Worm (Caenorhabditis elegans) whole organism, L4 larva: Measurements from ENCODE around the gene lin-29.

Source experiments
- F44E2.7 ChIP-seq: fragments of 200-800 bp; sonication (Bioruptor generic); IDR thresholded peaks from 2 replicates; pipeline ENCODE4 v2.1.2; 2022; ENCODE audit warnings: missing genetic modification characterization, missing compliant biosample characterization
- Y48G9A.11 ChIP-seq: fragments of 200-800 bp; sonication (Bioruptor generic); IDR thresholded peaks from 2 replicates; pipeline ENCODE4 v1.3.6; 2022; ENCODE audit warnings: missing genetic modification reagents, missing genetic modification characterization, missing compliant biosample characterization
- Y75B8A.6 ChIP-seq: fragments of 200-800 bp; sonication (Bioruptor generic); IDR thresholded peaks from 2 replicates; pipeline ENCODE4 v1.3.6; 2022; ENCODE audit warnings: missing genetic modification reagents, missing genetic modification characterization, missing compliant biosample characterization
- ZK546.5 ChIP-seq, 2 experiments: sonication (generic microtip); optimal IDR thresholded peaks; 2 replicates each; lab custom pipeline; 2017; ENCODE audit warnings: missing biosample characterization in 2 of 2, missing genetic modification characterization in 2 of 2
- ceh-28 ChIP-seq: fragments of 150-350 bp; optimal IDR thresholded peaks from 2 replicates; lab custom pipeline; 2014; ENCODE audit warnings: missing biosample characterization, missing genetic modification reagents, missing genetic modification characterization
- ceh-44 ChIP-seq: fragments of 200-800 bp; sonication (Bioruptor generic); IDR thresholded peaks from 2 replicates; pipeline ENCODE4 v1.3.6; 2022; ENCODE audit warnings: missing genetic modification reagents, missing genetic modification characterization, missing compliant biosample characterization
- ceh-62 ChIP-seq: sonication (generic microtip); optimal IDR thresholded peaks from 2 replicates; lab custom pipeline; 2017; ENCODE audit warnings: missing biosample characterization, missing genetic modification characterization
- ces-1 ChIP-seq: fragments of 150-350 bp; sonication (generic microtip); optimal IDR thresholded peaks from 4 replicates; lab custom pipeline; 2014; ENCODE audit warnings: missing biosample characterization, missing genetic modification reagents, missing genetic modification characterization
- ctbp-1 ChIP-seq: fragments of 200-800 bp; sonication (Bioruptor generic); IDR thresholded peaks from 2 replicates; pipeline ENCODE4 v1.3.6; 2022; ENCODE audit warnings: missing genetic modification reagents, missing genetic modification characterization, missing compliant biosample characterization
- daf-16 ChIP-seq, 3 experiments: sonication (generic microtip); optimal IDR thresholded peaks; 2 replicates each; lab custom pipeline; 2016 to 2017; ENCODE audit warnings: missing genetic modification characterization in 3 of 3, missing genetic modification reagents in 3 of 3, mild to moderate bottlenecking in 2 of 3, missing compliant biosample characterization in 2 of 3, missing biosample characterization in 1 of 3, moderate library complexity in 1 of 3
- dmd-6 ChIP-seq: fragments of 200-800 bp; sonication (Bioruptor generic); IDR thresholded peaks from 2 replicates; pipeline ENCODE4 v1.3.6; 2022; ENCODE audit warnings: missing genetic modification reagents, missing genetic modification characterization, missing compliant biosample characterization
- dmd-9 ChIP-seq: fragments of 200-800 bp; sonication (Bioruptor generic); IDR thresholded peaks from 2 replicates; pipeline ENCODE4 v1.3.6; 2022; ENCODE audit warnings: missing genetic modification reagents, missing genetic modification characterization, missing compliant biosample characterization
- dpl-1 ChIP-seq: fragments of 150-350 bp; optimal IDR thresholded peaks from 2 replicates; lab custom pipeline; 2014; ENCODE audit warnings: missing biosample characterization, missing genetic modification reagents, missing genetic modification characterization
- duxl-1 ChIP-seq: sonication (generic microtip); optimal IDR thresholded peaks from 2 replicates; lab custom pipeline; 2016; ENCODE audit warnings: mild to moderate bottlenecking, missing genetic modification characterization, moderate library complexity, missing compliant biosample characterization; ENCODE audit not compliant: poor library complexity
- egl-27 ChIP-seq: sonication (generic microtip); optimal IDR thresholded peaks from 3 replicates; lab custom pipeline; 2017; ENCODE audit warnings: missing biosample characterization, missing genetic modification reagents, missing genetic modification characterization
- egl-43 ChIP-seq: fragments of 200-800 bp; sonication (Bioruptor generic); IDR thresholded peaks from 2 replicates; pipeline ENCODE4 v1.3.6; 2022; ENCODE audit warnings: missing genetic modification reagents, missing genetic modification characterization, missing compliant biosample characterization
- hif-1 ChIP-seq, 2 experiments: sonication (generic microtip); optimal IDR thresholded peaks; 2 replicates each; lab custom pipeline; 2016 to 2017; ENCODE audit warnings: missing compliant biosample characterization in 2 of 2, missing genetic modification characterization in 2 of 2, missing genetic modification reagents in 2 of 2, missing genotype in 2 of 2, mild to moderate bottlenecking in 1 of 2
- hlh-11 ChIP-seq: fragments of 200-800 bp; sonication (Bioruptor generic); optimal IDR thresholded peaks from 2 replicates; lab custom pipeline; 2018; ENCODE audit warnings: mild to moderate bottlenecking, missing genetic modification characterization, missing compliant biosample characterization
- hlh-30 ChIP-seq: sonication (generic microtip); optimal IDR thresholded peaks from 2 replicates; lab custom pipeline; 2017; ENCODE audit warnings: antibody characterized with exemption, mild to moderate bottlenecking, missing genetic modification characterization, missing compliant biosample characterization; ENCODE audit not compliant: insufficient read depth
- hmg-1.1 ChIP-seq: fragments of 200-800 bp; sonication (Bioruptor generic); IDR thresholded peaks from 2 replicates; pipeline ENCODE4 v1.3.6; 2022; ENCODE audit warnings: missing genetic modification reagents, missing genetic modification characterization, missing compliant biosample characterization
- lim-7 ChIP-seq: fragments of 200-800 bp; sonication (Bioruptor generic); IDR thresholded peaks from 2 replicates; pipeline ENCODE4 v1.3.6; 2022; ENCODE audit warnings: missing genetic modification characterization, missing compliant biosample characterization
- lin-1 ChIP-seq: fragments of 200-800 bp; sonication (Bioruptor generic); IDR thresholded peaks from 2 replicates; pipeline ENCODE4 v1.3.6; 2022; ENCODE audit warnings: missing genetic modification reagents, missing genetic modification characterization, missing compliant biosample characterization
- lin-15B ChIP-seq: fragments of 150-350 bp; sonication (generic microtip); optimal IDR thresholded peaks from 3 replicates; lab custom pipeline; 2014; ENCODE audit warnings: missing biosample characterization, missing genetic modification characterization
- lin-39 ChIP-seq: fragments of 150-350 bp; optimal IDR thresholded peaks from 2 replicates; lab custom pipeline; 2014; ENCODE audit warnings: missing biosample characterization, missing genetic modification reagents, missing genetic modification characterization
- lsy-2 ChIP-seq, 2 experiments: fragments of 150-350 bp in 1 of 2; sonication (generic microtip) in 1 of 2; optimal IDR thresholded peaks; 2 replicates each; lab custom pipeline; 2014 to 2017; ENCODE audit warnings: missing biosample characterization in 2 of 2, missing genetic modification characterization in 2 of 2
- madf-5 ChIP-seq, 2 experiments: fragments of 200-800 bp; sonication (Bioruptor generic); IDR thresholded peaks; 2 replicates each; pipeline ENCODE4 v1.3.6; 2022; ENCODE audit warnings: missing compliant biosample characterization in 2 of 2, missing genetic modification characterization in 2 of 2
- nhr-111 ChIP-seq: fragments of 200-800 bp; sonication (Bioruptor generic); optimal IDR thresholded peaks from 2 replicates; lab custom pipeline; 2018; ENCODE audit warnings: mild to moderate bottlenecking, missing genetic modification characterization, missing compliant biosample characterization
- nhr-237 ChIP-seq: sonication (generic microtip); optimal IDR thresholded peaks from 2 replicates; lab custom pipeline; 2017; ENCODE audit warnings: missing biosample characterization, missing genetic modification characterization
- nhr-28 ChIP-seq: fragments of 150-350 bp; optimal IDR thresholded peaks from 2 replicates; lab custom pipeline; 2014; ENCODE audit warnings: missing biosample characterization, missing genetic modification characterization
- nhr-41 ChIP-seq: fragments of 200-800 bp; sonication (Bioruptor generic); IDR thresholded peaks from 2 replicates; pipeline ENCODE4 v1.3.6; 2022; ENCODE audit warnings: missing genetic modification reagents, missing genetic modification characterization, missing compliant biosample characterization
- nhr-42 ChIP-seq: fragments of 200-800 bp; sonication (Bioruptor generic); IDR thresholded peaks from 2 replicates; pipeline ENCODE4 v1.3.6; 2022; ENCODE audit warnings: missing genetic modification characterization, missing compliant biosample characterization
- nhr-76 ChIP-seq: fragments of 150-350 bp; optimal IDR thresholded peaks from 2 replicates; lab custom pipeline; 2014; ENCODE audit warnings: missing biosample characterization, missing genetic modification characterization
- pha-4 ChIP-seq, 2 experiments: fragments of 150-350 bp in 1 of 2; fragments of 200-800 bp in 1 of 2; sonication (Bioruptor generic) in 1 of 2; IDR thresholded peaks in 1 of 2; optimal IDR thresholded peaks in 1 of 2; 2 replicates each; pipeline versions ENCODE4 v1.3.6 to Lab custom; 2014 to 2022; ENCODE audit warnings: missing genetic modification characterization in 2 of 2, missing genetic modification reagents in 2 of 2, missing biosample characterization in 1 of 2, missing compliant biosample characterization in 1 of 2
- php-3 ChIP-seq: fragments of 200-800 bp; sonication (Bioruptor generic); IDR thresholded peaks from 2 replicates; pipeline ENCODE4 v1.3.6; 2022; ENCODE audit warnings: missing genetic modification reagents, missing genetic modification characterization, missing compliant biosample characterization
- pqm-1 ChIP-seq: sonication (generic microtip); optimal IDR thresholded peaks from 2 replicates; lab custom pipeline; 2017; ENCODE audit warnings: missing biosample characterization, missing genetic modification characterization
- rbr-2 ChIP-seq: sonication (generic microtip); optimal IDR thresholded peaks from 2 replicates; lab custom pipeline; 2016; ENCODE audit warnings: missing genotype, missing genetic modification characterization, missing compliant biosample characterization
- saeg-2 ChIP-seq: fragments of 200-800 bp; sonication (Bioruptor generic); IDR thresholded peaks from 2 replicates; pipeline ENCODE4 v1.3.6; 2022; ENCODE audit warnings: missing genetic modification reagents, missing genetic modification characterization, missing compliant biosample characterization
- set-16 ChIP-seq: fragments of 200-800 bp; sonication (Bioruptor generic); IDR thresholded peaks from 2 replicates; pipeline ENCODE4 v1.3.6; 2022; ENCODE audit warnings: missing genetic modification reagents, missing genetic modification characterization, missing compliant biosample characterization
- spr-3 ChIP-seq: fragments of 200-800 bp; sonication (Bioruptor generic); optimal IDR thresholded peaks from 2 replicates; lab custom pipeline; 2018; ENCODE audit warnings: mild to moderate bottlenecking, missing genetic modification characterization, missing compliant biosample characterization
- tag-97 ChIP-seq: fragments of 200-800 bp; sonication (Bioruptor generic); IDR thresholded peaks from 2 replicates; pipeline ENCODE4 v1.3.6; 2022; ENCODE audit warnings: missing genetic modification characterization, missing compliant biosample characterization
- unc-130 ChIP-seq: sonication (generic microtip); optimal IDR thresholded peaks from 2 replicates; lab custom pipeline; 2016; ENCODE audit warnings: missing genetic modification reagents, missing genetic modification characterization, missing compliant biosample characterization
- unc-39 ChIP-seq: sonication (generic microtip); optimal IDR thresholded peaks from 2 replicates; lab custom pipeline; 2017; ENCODE audit warnings: missing biosample characterization, missing genetic modification characterization
- unc-62 ChIP-seq, 3 experiments: fragments of 150-350 bp in 1 of 3; sonication (generic microtip); optimal IDR thresholded peaks in 2 of 3; peaks in 1 of 3; 1 replicate in 1 of 3; 2 replicates in 2 of 3; lab custom pipeline; 2014 to 2017; ENCODE audit warnings: missing biosample characterization in 3 of 3, missing genetic modification characterization in 3 of 3, missing genetic modification reagents in 3 of 3, missing genotype in 1 of 3
- zfp-2 ChIP-seq: sonication (generic microtip); optimal IDR thresholded peaks from 2 replicates; lab custom pipeline; 2016; ENCODE audit warnings: mild to moderate bottlenecking, missing genetic modification characterization, missing compliant biosample characterization
- zfp-3 ChIP-seq: fragments of 200-800 bp; sonication (Bioruptor generic); conservative IDR thresholded peaks from 2 replicates; pipeline ENCODE4 v1.3.6; 2022; ENCODE audit warnings: missing genetic modification reagents, missing genetic modification characterization, missing compliant biosample characterization
- zip-2 ChIP-seq: fragments of 150-350 bp; optimal IDR thresholded peaks from 2 replicates; lab custom pipeline; 2014; ENCODE audit warnings: missing biosample characterization, missing genetic modification characterization
- ztf-11 ChIP-seq: fragments of 150-350 bp; optimal IDR thresholded peaks from 2 replicates; lab custom pipeline; 2014; ENCODE audit warnings: missing biosample characterization, missing genetic modification characterization
- ztf-7 ChIP-seq: fragments of 150-350 bp; optimal IDR thresholded peaks from 2 replicates; lab custom pipeline; 2014; ENCODE audit warnings: missing biosample characterization, missing genetic modification characterization

The lin-29 gene

DNA sequence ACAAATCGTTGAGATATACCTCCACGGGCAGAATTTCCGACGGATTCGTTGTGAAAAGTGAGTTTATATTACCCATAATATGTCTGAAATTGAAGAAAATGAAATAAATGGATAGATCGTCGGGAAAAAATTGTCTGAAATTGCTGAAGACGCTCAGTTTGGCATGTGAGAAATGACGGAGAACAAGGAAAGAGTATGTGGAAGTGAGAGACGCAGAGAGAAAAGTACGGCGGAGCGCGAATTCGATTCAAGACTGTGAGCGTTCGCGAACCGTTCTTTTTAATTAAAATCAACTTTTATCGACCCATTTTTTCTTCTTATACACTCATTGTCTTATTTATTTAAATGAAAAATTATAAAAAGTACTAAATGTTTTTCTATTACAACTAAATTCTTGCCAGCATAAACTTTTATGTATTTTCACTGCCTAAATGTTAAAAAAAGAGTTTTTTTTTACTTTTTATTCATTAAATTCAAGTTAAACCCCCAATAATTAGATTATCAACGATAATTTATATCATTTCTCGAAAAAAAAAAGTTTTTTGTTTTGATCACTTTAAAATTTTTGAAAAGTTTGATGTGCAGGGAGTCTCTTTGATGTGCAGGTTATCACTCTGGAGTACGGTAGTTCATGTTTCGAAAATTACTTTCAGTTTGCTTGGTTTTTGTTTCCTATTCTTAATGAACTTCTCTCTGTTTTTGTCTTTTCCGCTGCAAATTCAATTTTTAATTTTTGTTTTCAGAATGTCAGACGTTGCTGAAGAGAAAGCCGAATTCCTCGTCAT, 19.2 kb downstream of the lin-29 start, which contains the start of the genes vps-15 and hmg-12:
Gene vps-15 (minus strand): TSS at position 83 of the 785 bp plus-strand sequence.
Gene hmg-12 (plus strand): TSS at position 744 of the 785 bp plus-strand sequence.
- TF ChIP-seq unc-39 (tag; lab: Kevin White, UChicago): no peak
- no peak for TF ChIP-seq dmd-6 (GFP tag; lab: Robert Waterston, UW)
- no peak for TF ChIP-seq nhr-42
- no peak for TF ChIP-seq Y75B8A.6 (GFP tag; lab: Robert Waterston, UW)
- TF ChIP-seq tag-97 (GFP tag; lab: Robert Waterston, UW): no peak
- no peak for TF ChIP-seq spr-3 (GFP tag; lab: Kevin White, UChicago)
- no peak for TF ChIP-seq daf-16 (GFP tag; optimal IDR thresholded peaks at IDR 0.05; lab: Kevin White, UChicago)
- peak; percentile 7 for TF ChIP-seq daf-16 (tag; optimal IDR thresholded peaks at IDR 0.05; lab: Kevin White, UChicago)
- no peak for TF ChIP-seq ceh-62 (tag; lab: Kevin White, UChicago)
- TF ChIP-seq hlh-30 (tag; lab: Kevin White, UChicago): peak; percentile 26
- no peak for TF ChIP-seq ctbp-1 (GFP tag; lab: Robert Waterston, UW)
- no peak for TF ChIP-seq php-3 (GFP tag; lab: Robert Waterston, UW)
- TF ChIP-seq duxl-1: no peak
- no peak for TF ChIP-seq nhr-76 (tag; lab: Kevin White, UChicago)
- peak; percentile 9 for TF ChIP-seq ztf-7 (tag; lab: Kevin White, UChicago)
- no peak for TF ChIP-seq madf-5 (GFP tag; IDR thresholded peaks at IDR 0.05; lab: Robert Waterston, UW)
- TF ChIP-seq unc-62 (GFP tag; optimal IDR thresholded peaks at IDR 0.05 in 1 of 2; lab: Kevin White, UChicago): no peak
- no peak for TF ChIP-seq unc-62 (tag; optimal IDR thresholded peaks at IDR 0.05; lab: Kevin White, UChicago)
- peak; percentile 25 for TF ChIP-seq dpl-1 (GFP tag; lab: Kevin White, UChicago)
- no peak for TF ChIP-seq egl-27 (tag; lab: Kevin White, UChicago)
- TF ChIP-seq lin-39: no peak
- no peak for TF ChIP-seq nhr-28 (tag; lab: Kevin White, UChicago)
- TF ChIP-seq hif-1 (tag; optimal IDR thresholded peaks at IDR 0.05; lab: Kevin White, UChicago): no peak
- no peak for TF ChIP-seq ceh-44 (GFP tag; lab: Robert Waterston, UW)
- no peak for TF ChIP-seq Y48G9A.11 (GFP tag; lab: Robert Waterston, UW)
- no peak for TF ChIP-seq lim-7 (GFP tag; lab: Robert Waterston, UW)
- TF ChIP-seq hmg-1.1: no peak
- no peak for TF ChIP-seq zfp-2
- TF ChIP-seq ceh-28 (tag; lab: Kevin White, UChicago): no peak
- TF ChIP-seq ztf-11 (tag; lab: Kevin White, UChicago): no peak
- no peak for TF ChIP-seq egl-43 (GFP tag; lab: Robert Waterston, UW)
- no peak for TF ChIP-seq F44E2.7
- TF ChIP-seq set-16 (GFP tag; lab: Robert Waterston, UW): no peak
- TF ChIP-seq ces-1: no peak
- TF ChIP-seq lin-15B (tag; lab: Kevin White, UChicago): no peak
- TF ChIP-seq nhr-237 (tag; lab: Kevin White, UChicago): no peak
- no peak for TF ChIP-seq dmd-9 (GFP tag; lab: Robert Waterston, UW)
- peak in 1 of 2 experiments; percentile 95 for TF ChIP-seq lsy-2 (tag; optimal IDR thresholded peaks at IDR 0.05; lab: Kevin White, UChicago)
- no peak for TF ChIP-seq lin-1 (GFP tag; lab: Robert Waterston, UW)
- TF ChIP-seq zfp-3 (GFP tag; lab: Robert Waterston, UW): no peak
- TF ChIP-seq pha-4 (GFP tag; IDR thresholded peaks at IDR 0.05; lab: Robert Waterston, UW): no peak
- TF ChIP-seq pha-4 (tag; optimal IDR thresholded peaks at IDR 0.05; lab: Kevin White, UChicago): no peak
- no peak for TF ChIP-seq saeg-2
- TF ChIP-seq ZK546.5 (tag; optimal IDR thresholded peaks at IDR 0.05; lab: Kevin White, UChicago): peak in 1 of 2 experiments; percentile 61
- peak; percentile 18 for TF ChIP-seq unc-130 (GFP tag; lab: Kevin White, UChicago)
- no peak for TF ChIP-seq pqm-1 (tag; lab: Kevin White, UChicago)
- no peak for TF ChIP-seq nhr-111 (GFP tag; lab: Kevin White, UChicago)
- TF ChIP-seq zip-2 (tag; lab: Kevin White, UChicago): no peak
- TF ChIP-seq nhr-41 (GFP tag; lab: Robert Waterston, UW): no peak
- no peak for TF ChIP-seq rbr-2 (tag; lab: Kevin White, UChicago)
- no peak for TF ChIP-seq hlh-11 (tag; lab: Kevin White, UChicago)
